Fruit fly (Drosophila melanogaster): ENCODE data around the gene CG32459.

DNA sequence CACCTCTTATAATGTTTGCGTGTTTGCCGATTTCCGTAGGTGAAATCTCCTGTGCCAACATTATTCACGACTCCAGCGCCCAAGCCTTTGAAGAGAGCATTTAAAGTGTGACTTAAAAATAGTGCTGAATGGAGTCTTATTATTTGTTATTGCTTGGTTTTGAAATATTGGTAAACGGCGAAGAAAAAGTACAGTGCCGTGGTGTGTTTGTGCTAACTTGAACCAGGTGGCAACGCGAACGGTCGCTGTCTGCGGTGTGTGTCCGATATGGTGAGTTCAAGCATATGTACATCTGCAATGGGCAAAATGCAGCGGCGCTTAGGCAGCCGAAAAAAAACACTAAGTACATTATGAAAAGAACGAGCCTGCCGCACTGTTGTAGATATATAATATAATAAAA is 22.1 kb upstream of the CG32459 start:
- no peak for TF ChIP-seq CG10631 (GFP tag; optimal IDR thresholded peaks at IDR 0.05)
- TF ChIP-seq cyc (GFP tag; optimal IDR thresholded peaks at IDR 0.05): no peak

Measured in whole organism, prepupa.